Fruit fly (Drosophila melanogaster) S2 (cell line): ENCODE measurements around the gene CG43679.

Experiments
- CG8478 ChIP-seq: fragments of >200 bp; optimal IDR thresholded peaks from 2 replicates; lab custom pipeline; 2018
- CTCF ChIP-seq, 2 experiments: fragments of >200 bp; optimal IDR thresholded peaks; 2 replicates each; lab custom pipeline; 2018

- TF ChIP-seq CTCF (optimal IDR thresholded peaks at IDR 0.05; lab: Kevin White, UChicago), result no peak
- TF ChIP-seq CG8478 (lab: Kevin White, UChicago), result no peak
Measured at dm6 chr3L:15034714-15035076, 16.5 kb downstream of the CG43679 start.
